Fruit fly (Drosophila melanogaster) whole organism, embryonic: Measurements from ENCODE around the gene VhaM9.7-b.

Source experiments
- Bgb ChIP-seq: fragments of 200-800 bp; sonication (Bioruptor generic); IDR thresholded peaks from 2 replicates; pipeline ENCODE4 v1.3.6; 2022; ENCODE audit warnings: missing biosample characterization, missing genetic modification characterization; ENCODE audit not compliant: partially characterized antibody
- CG10321 ChIP-seq: fragments of 200-800 bp; sonication (Bioruptor generic); IDR thresholded peaks from 2 replicates; pipeline ENCODE4 v1.3.6; 2022; ENCODE audit warnings: missing biosample characterization, missing genetic modification characterization
- CG10565 ChIP-seq: fragments of 200-800 bp; sonication (Bioruptor generic); optimal IDR thresholded peaks from 3 replicates; lab custom pipeline; 2016; ENCODE audit warnings: missing biosample characterization, mild to moderate bottlenecking, missing genetic modification characterization
- CG11456 ChIP-seq: fragments of 200-800 bp; sonication (Bioruptor generic); IDR thresholded peaks from 3 replicates; pipeline ENCODE4 v1.3.6; 2022; ENCODE audit warnings: missing biosample characterization, missing genetic modification characterization
- CG16813 ChIP-seq: fragments of 200-800 bp; sonication (Bioruptor generic); IDR thresholded peaks from 3 replicates; pipeline ENCODE4 v1.3.6; 2022; ENCODE audit warnings: missing biosample characterization, missing genetic modification characterization; ENCODE audit not compliant: partially characterized antibody
- CG1792 ChIP-seq: fragments of 200-800 bp; sonication (Bioruptor generic); optimal IDR thresholded peaks from 2 replicates; lab custom pipeline; 2016; ENCODE audit warnings: missing biosample characterization, missing genetic modification characterization
- CG2199 ChIP-seq: fragments of 200-800 bp; sonication (Bioruptor generic); IDR thresholded peaks from 3 replicates; pipeline ENCODE4 v1.3.6; 2022; ENCODE audit warnings: missing biosample characterization, missing genetic modification characterization
- CG2712 ChIP-seq: fragments of 200-800 bp; optimal IDR thresholded peaks from 3 replicates; lab custom pipeline; 2019; ENCODE audit warnings: missing biosample characterization, mild to moderate bottlenecking, missing genetic modification characterization, moderate library complexity
- CG2875 ChIP-seq: fragments of 200-800 bp; sonication (Bioruptor generic); optimal IDR thresholded peaks from 2 replicates; lab custom pipeline; 2017; ENCODE audit warnings: missing biosample characterization, mild to moderate bottlenecking, missing genetic modification characterization, missing genetic modification reagents
- CG30431 ChIP-seq: fragments of 200-800 bp; sonication (Bioruptor generic); optimal IDR thresholded peaks from 2 replicates; lab custom pipeline; 2017; ENCODE audit warnings: missing biosample characterization, missing genetic modification characterization
- CG31388 ChIP-seq: fragments of 200-800 bp; sonication (Bioruptor generic); optimal IDR thresholded peaks from 2 replicates; lab custom pipeline; 2016; ENCODE audit warnings: missing biosample characterization, missing genetic modification characterization
- CG6272 ChIP-seq: fragments of 200-800 bp; sonication (Bioruptor generic); IDR thresholded peaks from 2 replicates; pipeline ENCODE4 v1.3.6; 2022; ENCODE audit warnings: missing biosample characterization, missing genetic modification characterization
- CG7928 ChIP-seq: fragments of 200-800 bp; sonication (Bioruptor generic); optimal IDR thresholded peaks from 2 replicates; lab custom pipeline; 2017; ENCODE audit warnings: missing biosample characterization, mild to moderate bottlenecking, missing genetic modification characterization
- D19B ChIP-seq: fragments of 200-800 bp; sonication (Bioruptor generic); optimal IDR thresholded peaks from 2 replicates; lab custom pipeline; 2017; ENCODE audit warnings: missing biosample characterization, mild to moderate bottlenecking, missing genetic modification characterization
- Dip2 ChIP-seq: fragments of 200-800 bp; sonication (Bioruptor generic); IDR thresholded peaks from 2 replicates; pipeline ENCODE4 v1.3.6; 2022; ENCODE audit warnings: missing biosample characterization, missing genetic modification characterization
- Doc2 ChIP-seq: fragments of 200-800 bp; sonication (Bioruptor generic); IDR thresholded peaks from 2 replicates; pipeline ENCODE4 v1.3.6; 2022; ENCODE audit warnings: missing biosample characterization, missing genetic modification characterization
- Elba2 ChIP-seq: fragments of 200-800 bp; sonication (Bioruptor generic); optimal IDR thresholded peaks from 3 replicates; lab custom pipeline; 2016; ENCODE audit warnings: missing biosample characterization, missing genetic modification characterization
- GATAe ChIP-seq: fragments of 200-800 bp; sonication (Bioruptor generic); conservative IDR thresholded peaks from 2 replicates; pipeline ENCODE4 v1.3.6; 2022; ENCODE audit warnings: missing biosample characterization, missing genetic modification characterization
- H15 ChIP-seq: fragments of 200-800 bp; sonication (Bioruptor generic); IDR thresholded peaks from 3 replicates; pipeline ENCODE4 v1.3.6; 2022; ENCODE audit warnings: missing biosample characterization, missing genetic modification characterization
- Hey ChIP-seq: fragments of 200-800 bp; sonication (Bioruptor generic); optimal IDR thresholded peaks from 3 replicates; lab custom pipeline; 2018; ENCODE audit warnings: missing biosample characterization, mild to moderate bottlenecking, missing genetic modification characterization
- Hmx ChIP-seq: fragments of 200-800 bp; sonication (Bioruptor generic); optimal IDR thresholded peaks from 2 replicates; lab custom pipeline; 2016; ENCODE audit warnings: missing biosample characterization, missing genetic modification characterization
- MESR4 ChIP-seq: fragments of 200-800 bp; sonication (Bioruptor generic); optimal IDR thresholded peaks from 2 replicates; lab custom pipeline; 2018; ENCODE audit warnings: missing biosample characterization, mild to moderate bottlenecking, missing genetic modification characterization, moderate library complexity
- Opbp ChIP-seq: fragments of 200-800 bp; sonication (Bioruptor generic); IDR thresholded peaks from 3 replicates; pipeline ENCODE4 v1.3.6; 2022; ENCODE audit warnings: missing biosample characterization, missing genetic modification characterization; ENCODE audit not compliant: partially characterized antibody
- Pdp1 ChIP-seq, 2 experiments: fragments of 200-800 bp; sonication (Bioruptor generic); optimal IDR thresholded peaks; 3 replicates each; lab custom pipeline; 2016; ENCODE audit warnings: missing biosample characterization in 2 of 2, missing genetic modification characterization in 2 of 2, mild to moderate bottlenecking in 1 of 2, moderate library complexity in 1 of 2
- bowl ChIP-seq: fragments of 200-800 bp; sonication (Bioruptor generic); IDR thresholded peaks from 2 replicates; pipeline ENCODE4 v1.3.6; 2022; ENCODE audit warnings: missing biosample characterization, missing genetic modification characterization
- cg ChIP-seq: fragments of 200-800 bp; sonication (Bioruptor generic); optimal IDR thresholded peaks from 3 replicates; lab custom pipeline; 2019; ENCODE audit warnings: missing biosample characterization, mild to moderate bottlenecking, missing genetic modification characterization, moderate library complexity
- crc ChIP-seq: fragments of 200-800 bp; sonication (Bioruptor generic); optimal IDR thresholded peaks from 2 replicates; lab custom pipeline; 2016; ENCODE audit warnings: missing biosample characterization, missing genetic modification characterization
- dpn ChIP-seq, 2 experiments: fragments of 200-800 bp; sonication (Bioruptor generic); optimal IDR thresholded peaks; 3 replicates each; lab custom pipeline; 2016; ENCODE audit warnings: missing biosample characterization in 2 of 2, missing genetic modification characterization in 2 of 2
- eve ChIP-seq, 2 experiments: fragments of >200 bp; optimal IDR thresholded peaks; 2 replicates each; lab custom pipeline; 2017; ENCODE audit warnings: missing biosample characterization in 2 of 2, missing genetic modification characterization in 2 of 2
- gcm ChIP-seq: fragments of 200-800 bp; sonication (Bioruptor generic); optimal IDR thresholded peaks from 2 replicates; lab custom pipeline; 2019; ENCODE audit warnings: missing biosample characterization, mild to moderate bottlenecking, missing genetic modification characterization, moderate library complexity
- hkb ChIP-seq, 2 experiments: fragments of 200-800 bp in 1 of 2; fragments of >200 bp in 1 of 2; sonication (Bioruptor generic) in 1 of 2; IDR thresholded peaks in 1 of 2; optimal IDR thresholded peaks in 1 of 2; 2 replicates each; pipeline versions ENCODE4 v1.3.6 to Lab custom; 2017 to 2022; ENCODE audit warnings: missing biosample characterization in 1 of 2, missing genetic modification characterization in 1 of 2
- ken ChIP-seq: fragments of 200-800 bp; sonication (Bioruptor generic); IDR thresholded peaks from 3 replicates; pipeline ENCODE4 v1.3.6; 2022; ENCODE audit warnings: missing biosample characterization, missing genetic modification characterization
- kni ChIP-seq: fragments of 200-800 bp; sonication (Bioruptor generic); optimal IDR thresholded peaks from 3 replicates; lab custom pipeline; 2017; ENCODE audit warnings: mild to moderate bottlenecking, missing biosample characterization, missing genetic modification reagents, missing genetic modification characterization
- lab ChIP-seq: fragments of 200-800 bp; sonication (Bioruptor generic); optimal IDR thresholded peaks from 3 replicates; lab custom pipeline; 2017; ENCODE audit warnings: missing biosample characterization, missing genetic modification characterization, mild to moderate bottlenecking, moderate library complexity, missing genetic modification reagents
- nerfin-1 ChIP-seq: fragments of 200-800 bp; sonication (Bioruptor generic); optimal IDR thresholded peaks from 3 replicates; lab custom pipeline; 2019; ENCODE audit warnings: missing biosample characterization, mild to moderate bottlenecking, missing genetic modification characterization, moderate library complexity
- pan ChIP-seq, 4 experiments: fragments of >200 bp in 3 of 4; fragments of 200-800 bp in 1 of 4; sonication (Bioruptor generic) in 1 of 4; optimal IDR thresholded peaks in 3 of 4; IDR thresholded peaks in 1 of 4; 2 replicates each; pipeline versions ENCODE4 v1.3.6 to Lab custom; 2017 to 2022; ENCODE audit warnings: missing biosample characterization in 2 of 4, missing genetic modification characterization in 2 of 4, mixed read lengths in 1 of 4
- ro ChIP-seq: fragments of 200-800 bp; sonication (Bioruptor generic); IDR thresholded peaks from 2 replicates; pipeline ENCODE4 v1.3.6; 2022; ENCODE audit warnings: missing biosample characterization, missing genetic modification characterization
- salm ChIP-seq: fragments of 200-800 bp; sonication (Bioruptor generic); optimal IDR thresholded peaks from 2 replicates; lab custom pipeline; 2018; ENCODE audit warnings: missing biosample characterization, mild to moderate bottlenecking, missing genetic modification characterization
- sc ChIP-seq, 3 experiments: fragments of >200 bp in 2 of 3; fragments of 200-800 bp in 1 of 3; sonication (Bioruptor generic) in 1 of 3; optimal IDR thresholded peaks; 2 replicates in 2 of 3; 3 replicates in 1 of 3; lab custom pipeline; 2017; ENCODE audit warnings: mild to moderate bottlenecking in 1 of 3, missing biosample characterization in 1 of 3, missing genetic modification characterization in 1 of 3, missing genetic modification reagents in 1 of 3
- sd ChIP-seq: fragments of 200-800 bp; sonication (Bioruptor generic); optimal IDR thresholded peaks from 3 replicates; lab custom pipeline; 2018; ENCODE audit warnings: missing biosample characterization, mild to moderate bottlenecking, missing genetic modification characterization, moderate library complexity
- sens-2 ChIP-seq: fragments of 200-800 bp; sonication (Bioruptor generic); IDR thresholded peaks from 2 replicates; pipeline ENCODE4 v1.3.6; 2022; ENCODE audit warnings: missing biosample characterization, missing genetic modification characterization
- slbo ChIP-seq: fragments of 200-800 bp; sonication (Bioruptor generic); IDR thresholded peaks from 2 replicates; pipeline ENCODE4 v1.3.6; 2022; ENCODE audit warnings: missing biosample characterization, missing genetic modification characterization
- tgo ChIP-seq: fragments of 200-800 bp; sonication (Bioruptor generic); IDR thresholded peaks from 3 replicates; pipeline ENCODE4 v1.3.6; 2022; ENCODE audit warnings: missing biosample characterization, missing genetic modification characterization
- usp ChIP-seq: fragments of >200 bp; optimal IDR thresholded peaks from 2 replicates; lab custom pipeline; 2017; ENCODE audit warnings: missing biosample characterization, missing genetic modification characterization
- zfh2 ChIP-seq: fragments of 200-800 bp; sonication (Bioruptor generic); optimal IDR thresholded peaks from 2 replicates; lab custom pipeline; 2016; ENCODE audit warnings: missing biosample characterization, missing genetic modification characterization

VhaM9.7-b gene

dm6 chr3L:21507955-21508354 lies 31.7 kb upstream of the VhaM9.7-b start:
- TF ChIP-seq zfh2 (GFP tag; lab: Kevin White, UChicago) = no peak
- TF ChIP-seq kni = peak; percentile 30
- peak; percentile 65 for TF ChIP-seq CG2712 (tag; lab: Kevin White, UChicago)
- TF ChIP-seq Elba2 (GFP tag; lab: Kevin White, UChicago) = peak; percentile 61
- TF ChIP-seq CG7928 (GFP tag; lab: Kevin White, UChicago) = no peak
- no peak for TF ChIP-seq crc (GFP tag; lab: Kevin White, UChicago)
- no peak for TF ChIP-seq CG10565 (GFP tag; lab: Kevin White, UChicago)
- no peak for TF ChIP-seq ken
- 0 out of 3 replicates have a peak, but pooled peaks have one; percentile 19 for TF ChIP-seq Opbp (GFP tag; lab: Robert Waterston, UW)
- no peak for TF ChIP-seq pan (optimal IDR thresholded peaks at IDR 0.05; lab: Kevin White, UChicago)
- no peak for TF ChIP-seq pan (GFP tag; optimal IDR thresholded peaks at IDR 0.05 in 1 of 2, IDR thresholded peaks at IDR 0.05 in 1 of 2)
- no peak for TF ChIP-seq CG31388 (GFP tag; lab: Kevin White, UChicago)
- TF ChIP-seq CG10321 (GFP tag; lab: Robert Waterston, UW) = no peak
- no peak for TF ChIP-seq usp (GFP tag; lab: Kevin White, UChicago)
- TF ChIP-seq MESR4 (GFP tag; lab: Kevin White, UChicago) = peak; percentile 35
- TF ChIP-seq D19B (GFP tag; lab: Kevin White, UChicago) = no peak
- no peak for TF ChIP-seq Bgb (GFP tag; lab: Robert Waterston, UW)
- TF ChIP-seq gcm = no peak
- TF ChIP-seq Hey (tag; lab: Kevin White, UChicago) = no peak
- TF ChIP-seq CG11456 = no peak
- peak; percentile 73 for TF ChIP-seq sd
- no peak for TF ChIP-seq slbo
- TF ChIP-seq nerfin-1 = peak; percentile 90
- TF ChIP-seq ro (GFP tag; lab: Robert Waterston, UW) = no peak
- TF ChIP-seq H15 (GFP tag; lab: Robert Waterston, UW) = no peak
- TF ChIP-seq CG2199 (GFP tag; lab: Robert Waterston, UW) = 0 out of 3 replicates have a peak, but pooled peaks have one; percentile 29
- no peak for TF ChIP-seq hkb (optimal IDR thresholded peaks at IDR 0.05; lab: Kevin White, UChicago)
- TF ChIP-seq hkb (GFP tag; IDR thresholded peaks at IDR 0.05; lab: Robert Waterston, UW) = no peak
- no peak for TF ChIP-seq eve (GFP tag; optimal IDR thresholded peaks at IDR 0.05; lab: Kevin White, UChicago)
- no peak for TF ChIP-seq Hmx (GFP tag; lab: Kevin White, UChicago)
- TF ChIP-seq sens-2 = no peak
- no peak for TF ChIP-seq Dip2
- no peak for TF ChIP-seq CG6272 (GFP tag; lab: Robert Waterston, UW)
- no peak for TF ChIP-seq CG2875 (GFP tag; lab: Kevin White, UChicago)
- no peak for TF ChIP-seq lab (GFP tag; lab: Kevin White, UChicago)
- TF ChIP-seq cg (GFP tag; lab: Kevin White, UChicago) = peak; percentile 30
- no peak for TF ChIP-seq salm (tag; lab: Kevin White, UChicago)
- no peak for TF ChIP-seq GATAe
- TF ChIP-seq sc (optimal IDR thresholded peaks at IDR 0.05; lab: Kevin White, UChicago) = no peak
- no peak for TF ChIP-seq sc (GFP tag; optimal IDR thresholded peaks at IDR 0.05; lab: Kevin White, UChicago)
- TF ChIP-seq bowl (GFP tag; lab: Robert Waterston, UW) = no peak
- TF ChIP-seq CG16813 (GFP tag; lab: Robert Waterston, UW) = no peak
- peak in 1 of 2 experiments; percentile 5 for TF ChIP-seq Pdp1 (GFP tag; optimal IDR thresholded peaks at IDR 0.05; lab: Kevin White, UChicago)
- TF ChIP-seq dpn (GFP tag; optimal IDR thresholded peaks at IDR 0.05; lab: Kevin White, UChicago) = no peak
- TF ChIP-seq CG1792 = no peak
- TF ChIP-seq Doc2 (GFP tag; lab: Robert Waterston, UW) = no peak
- no peak for TF ChIP-seq tgo (GFP tag; lab: Robert Waterston, UW)
- TF ChIP-seq CG30431 (GFP tag; lab: Kevin White, UChicago) = no peak
